Worm (Caenorhabditis elegans) whole organism, L1 larva: ENCODE results near the gene F47G9.4.

Experiments used
- C34B4.2 ChIP-seq: sonication (generic microtip); optimal IDR thresholded peaks from 2 replicates; lab custom pipeline; 2017; ENCODE audit warnings: mild to moderate bottlenecking, missing genetic modification characterization, missing compliant biosample characterization
- ama-1 ChIP-seq: fragments of 150-350 bp; optimal IDR thresholded peaks from 2 replicates; lab custom pipeline; 2014
- ces-1 ChIP-seq: fragments of 150-350 bp; optimal IDR thresholded peaks from 2 replicates; lab custom pipeline; 2014; ENCODE audit warnings: missing biosample characterization, missing genetic modification reagents, missing genetic modification characterization
- jun-1 ChIP-seq: fragments of 150-350 bp; optimal IDR thresholded peaks from 2 replicates; lab custom pipeline; 2014; ENCODE audit warnings: missing biosample characterization, missing genetic modification reagents, missing genetic modification characterization
- lir-3 ChIP-seq: sonication (generic microtip); optimal IDR thresholded peaks from 2 replicates; lab custom pipeline; 2016; ENCODE audit warnings: mild to moderate bottlenecking, missing genetic modification characterization, moderate library complexity, missing compliant biosample characterization; ENCODE audit not compliant: poor library complexity
- nhr-237 ChIP-seq: fragments of 150-350 bp; optimal IDR thresholded peaks from 2 replicates; lab custom pipeline; 2014; ENCODE audit warnings: missing biosample characterization, missing genetic modification characterization
- nhr-28 ChIP-seq: fragments of 150-350 bp; optimal IDR thresholded peaks from 2 replicates; lab custom pipeline; 2014; ENCODE audit warnings: missing biosample characterization, missing genetic modification characterization
- pqm-1 ChIP-seq: sonication (generic microtip); optimal IDR thresholded peaks from 3 replicates; lab custom pipeline; 2017; ENCODE audit warnings: missing biosample characterization, missing genetic modification characterization
- skn-1 ChIP-seq: fragments of 150-350 bp; optimal IDR thresholded peaks from 2 replicates; lab custom pipeline; 2014; ENCODE audit warnings: missing biosample characterization, missing genetic modification characterization
- tbx-2 ChIP-seq: sonication (generic microtip); optimal IDR thresholded peaks from 2 replicates; lab custom pipeline; 2016; ENCODE audit warnings: missing genetic modification characterization, missing compliant biosample characterization

DNA sequence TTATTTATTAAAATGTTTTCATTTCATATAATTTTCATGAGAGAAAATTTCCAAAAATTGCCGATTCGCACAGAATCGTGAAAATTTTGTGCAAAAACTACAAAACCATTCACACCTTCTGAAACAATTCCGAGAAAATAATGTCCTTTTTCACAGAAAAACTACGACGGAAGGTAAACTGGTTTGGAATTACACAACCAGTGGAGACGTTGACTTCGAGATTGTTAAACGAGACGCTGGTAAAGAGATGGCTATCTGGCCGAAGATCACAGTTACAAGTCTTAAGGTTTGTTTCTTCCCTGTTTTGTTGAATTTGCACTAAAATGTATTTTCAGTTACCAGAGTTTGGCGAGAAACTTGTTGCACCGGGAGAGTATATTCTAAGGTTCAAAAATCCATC, 8.7 kb downstream of the F47G9.4 start:
- TF ChIP-seq lir-3 (tag; lab: Kevin White, UChicago), result no peak
- no peak for TF ChIP-seq ces-1
- no peak for TF ChIP-seq C34B4.2 (tag; lab: Kevin White, UChicago)
- no peak for TF ChIP-seq nhr-237
- TF ChIP-seq tbx-2, result no peak
- TF ChIP-seq skn-1 (tag; lab: Kevin White, UChicago), result no peak
- no peak for TF ChIP-seq nhr-28
- TF ChIP-seq jun-1 (tag; lab: Kevin White, UChicago), result no peak
- no peak for TF ChIP-seq ama-1 (lab: Kevin White, UChicago)
- TF ChIP-seq pqm-1 (tag; lab: Kevin White, UChicago), result no peak
